Worm (Caenorhabditis elegans): ENCODE measurements around the gene ceph-41.

ceph-41 gene

DNA sequence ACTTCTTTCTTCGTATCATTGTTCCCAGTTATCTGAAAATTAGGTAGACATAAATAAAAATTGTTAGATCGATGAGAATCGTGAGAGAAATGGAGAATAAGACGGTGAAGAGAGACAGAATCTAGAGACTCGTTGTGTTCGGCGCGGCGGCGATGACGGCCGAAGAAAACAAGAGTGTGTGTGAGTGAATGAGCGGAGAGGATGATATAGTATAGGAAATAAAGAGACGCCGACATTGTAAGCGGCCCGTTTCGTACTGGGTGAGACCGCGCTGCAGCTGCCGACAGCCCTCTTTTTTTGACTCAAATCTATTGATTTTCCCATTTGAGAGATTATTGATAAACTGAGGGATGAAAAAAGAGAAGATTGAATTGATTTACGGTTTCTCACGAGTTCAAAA lies 14.8 kb upstream of the ceph-41 start, which contains the start of gene Y42H9AR.4:
Y42H9AR.4 (minus strand) TSS at position 32 of the 400 bp plus-strand sequence.
- TF ChIP-seq madf-6 (GFP tag; IDR thresholded peaks at IDR 0.05) (peak; percentile 35; the same call in 1 of the 2 replicates), F57C9.4 (tag; optimal IDR thresholded peaks at IDR 0.05) (no peak), attf-5 (GFP tag; optimal IDR thresholded peaks at IDR 0.05) (peak; percentile 30), lin-26 (GFP tag; IDR thresholded peaks at IDR 0.05) (no peak), F22D6.2 (tag; optimal IDR thresholded peaks at IDR 0.05) (no peak), lin-54 (GFP tag; optimal IDR thresholded peaks at IDR 0.05) (no peak), mes-4 (tag; optimal IDR thresholded peaks at IDR 0.05) (no peak), dpl-1 (GFP tag; optimal IDR thresholded peaks at IDR 0.05) (no peak), nfya-1 (tag; optimal IDR thresholded peaks at IDR 0.05; ENCODE audit: borderline replicate concordance, insufficient read depth) (no peak), nfya-2 (GFP tag; IDR thresholded peaks at IDR 0.05) (no peak), ZK185.1 (tag; optimal IDR thresholded peaks at IDR 0.05; ENCODE audit: poor library complexity, severe bottlenecking) (no peak), attf-3 (GFP tag; conservative IDR thresholded peaks at IDR 0.05) (no peak), F10E7.11 (tag; optimal IDR thresholded peaks at IDR 0.05) (no peak), chd-7 (tag; optimal IDR thresholded peaks at IDR 0.05) (no peak), unc-62 (GFP tag; optimal IDR thresholded peaks at IDR 0.05) (no peak), ztf-18 (tag; optimal IDR thresholded peaks at IDR 0.05) (no peak), snpc-1.1 (tag; optimal IDR thresholded peaks at IDR 0.05; ENCODE audit: insufficient read depth) (no peak), pha-4 (tag; optimal IDR thresholded peaks at IDR 0.05) (no peak), ceh-27 (GFP tag; optimal IDR thresholded peaks at IDR 0.05) (no peak), hmg-1.2 (GFP tag; IDR thresholded peaks at IDR 0.05) (peak; percentile 98), T26A5.8 (tag; optimal IDR thresholded peaks at IDR 0.05) (no peak), rec-8 (tag; optimal IDR thresholded peaks at IDR 0.05) (no peak), nhr-80 (tag; optimal IDR thresholded peaks at IDR 0.05) (peak; percentile 12), rcor-1 (GFP tag; IDR thresholded peaks at IDR 0.05) (0 out of 2 replicates have a peak, but pooled peaks have one; percentile 17), F57A8.1 (GFP tag; optimal IDR thresholded peaks at IDR 0.05) (no peak), mxl-1 (tag; optimal IDR thresholded peaks at IDR 0.05) (no peak), let-607 (tag; optimal IDR thresholded peaks at IDR 0.05) (peak in 1 of 2 experiments; percentile 12), Y53G8AR.9 (GFP tag; conservative IDR thresholded peaks at IDR 0.05) (0 out of 2 replicates have a peak, but pooled peaks have one; percentile 30), nfyb-1 (GFP tag; IDR thresholded peaks at IDR 0.05) (no peak), ekl-4 (GFP tag; IDR thresholded peaks at IDR 0.05) (0 out of 2 replicates have a peak, but pooled peaks have one; percentile 43)

DNA sequence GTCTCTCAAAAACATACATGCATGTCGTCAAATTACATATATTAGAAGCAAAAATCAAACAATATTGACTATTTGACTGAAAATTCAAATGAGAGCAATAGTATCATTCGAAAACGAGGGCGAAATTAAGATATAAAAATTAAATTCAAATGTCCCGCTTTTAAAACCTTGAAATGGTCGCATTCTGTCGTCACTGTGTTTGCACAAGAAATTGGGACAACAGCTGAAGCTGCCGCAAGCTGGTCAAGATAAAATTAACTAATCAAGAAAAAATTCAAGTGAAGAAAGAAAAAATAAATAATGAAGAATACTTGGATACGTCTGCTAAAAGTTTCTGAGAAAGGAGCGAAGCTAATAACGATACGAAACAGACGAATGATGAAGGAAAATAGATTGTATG lies 14.4 kb upstream of the ceph-41 start:
- TF ChIP-seq cebp-2 (GFP tag; IDR thresholded peaks at IDR 0.05): no peak
- TF ChIP-seq nhr-27 (tag; optimal IDR thresholded peaks at IDR 0.05): no peak
- no peak for TF ChIP-seq B0019.2 (GFP tag; conservative IDR thresholded peaks at IDR 0.05)
- TF ChIP-seq F10E7.11 (tag; optimal IDR thresholded peaks at IDR 0.05): no peak
- no peak for TF ChIP-seq lin-26 (GFP tag; IDR thresholded peaks at IDR 0.05)

DNA sequence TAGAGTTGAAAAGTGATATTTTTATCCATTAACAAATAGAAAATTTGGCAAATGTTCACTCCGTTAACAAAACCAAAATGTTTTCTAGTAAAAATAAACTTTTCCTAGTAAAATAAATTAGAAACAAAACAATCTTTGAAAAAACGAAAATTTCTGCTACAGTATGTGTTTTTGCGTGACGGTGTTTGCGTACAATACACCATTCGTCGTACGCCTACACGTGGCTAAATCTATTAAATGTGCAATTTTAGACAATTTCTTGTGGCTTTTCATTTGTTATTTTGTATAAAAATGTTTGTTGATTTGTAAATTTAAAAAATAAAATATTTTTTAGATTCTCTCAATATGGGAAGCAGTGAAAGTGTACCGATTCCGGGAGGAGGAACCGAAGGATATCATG lies 13.8 kb upstream of the ceph-41 start, which contains the start of gene Y42H9AR.1:
Y42H9AR.1 (plus strand) TSS at position 233 of the 400 bp plus-strand sequence.
- TF ChIP-seq sptf-2 (GFP tag; optimal IDR thresholded peaks at IDR 0.05): no peak
- no peak for TF ChIP-seq lin-40 (tag; optimal IDR thresholded peaks at IDR 0.05)
- TF ChIP-seq ceh-91 (GFP tag; IDR thresholded peaks at IDR 0.05): no peak
- no peak for TF ChIP-seq sdz-38 (tag; optimal IDR thresholded peaks at IDR 0.05)
- no peak for TF ChIP-seq ceh-40 (GFP tag; IDR thresholded peaks at IDR 0.05)
- TF ChIP-seq let-607 (tag; optimal IDR thresholded peaks at IDR 0.05): peak; percentile 86 to 93
- TF ChIP-seq Y79H2A.3 (GFP tag; conservative IDR thresholded peaks at IDR 0.05): no peak
- peak; percentile 42 for TF ChIP-seq snpc-1.3 (tag; optimal IDR thresholded peaks at IDR 0.05; ENCODE audit: insufficient read depth)
- no peak for TF ChIP-seq rpc-1 (optimal IDR thresholded peaks at IDR 0.05)
- TF ChIP-seq rpc-1 (tag; optimal IDR thresholded peaks at IDR 0.05): no peak
- no peak for TF ChIP-seq B0035.1 (tag; optimal IDR thresholded peaks at IDR 0.05)
- no peak for TF ChIP-seq ztf-18 (tag; optimal IDR thresholded peaks at IDR 0.05)
